Worm (Caenorhabditis elegans): ENCODE measurements around the gene F20E11.7.

Gene F20E11.7

ce11 chrV:17508493-17508892, 44.1 kb downstream of the F20E11.7 start, which contains the start of gene srw-32:
TSS of gene srw-32 (plus strand) at chrV:17508793.
- no peak for TF ChIP-seq fos-1 (tag; optimal IDR thresholded peaks at IDR 0.05)
- no peak for TF ChIP-seq Y75B8A.6 (GFP tag; IDR thresholded peaks at IDR 0.05)
- TF ChIP-seq mep-1 (tag; optimal IDR thresholded peaks at IDR 0.05) = no peak
- no peak for TF ChIP-seq dmd-8 (GFP tag; IDR thresholded peaks at IDR 0.05)
- no peak for TF ChIP-seq ctbp-1 (GFP tag; IDR thresholded peaks at IDR 0.05)
- no peak for TF ChIP-seq daf-16 (GFP tag; optimal IDR thresholded peaks at IDR 0.05)
- TF ChIP-seq daf-16 (tag; optimal IDR thresholded peaks at IDR 0.05) = no peak
- no peak for TF ChIP-seq duxl-1 (tag; optimal IDR thresholded peaks at IDR 0.05; ENCODE audit: poor library complexity)
- no peak for TF ChIP-seq lin-39 (tag; optimal IDR thresholded peaks at IDR 0.05)
- TF ChIP-seq lir-3 (tag; optimal IDR thresholded peaks at IDR 0.05) = no peak
- no peak for TF ChIP-seq php-3 (GFP tag; IDR thresholded peaks at IDR 0.05)

DNA sequence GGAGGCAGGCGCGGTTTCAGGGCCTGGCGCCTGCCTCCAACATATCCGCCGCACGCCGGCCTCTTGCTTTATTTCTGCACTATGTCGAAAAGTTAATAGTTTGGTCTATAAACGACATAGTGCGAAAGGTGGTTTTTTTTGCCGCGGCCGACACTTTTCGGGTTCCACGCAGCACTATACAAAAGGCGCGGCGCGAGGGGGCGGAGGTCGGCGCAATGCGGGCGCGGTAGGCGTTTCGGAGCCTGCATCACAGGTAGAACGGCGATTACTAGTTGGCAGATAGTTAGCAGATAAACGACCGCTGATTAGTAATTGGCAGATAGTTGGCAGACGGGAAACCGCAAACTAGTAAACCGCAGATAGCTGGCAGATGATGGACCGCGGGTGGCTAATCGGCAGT, 48.4 kb downstream of the F20E11.7 start:
- TF ChIP-seq snpc-4 (tag; optimal IDR thresholded peaks at IDR 0.05) (no peak), sdz-12 (GFP tag; optimal IDR thresholded peaks at IDR 0.05) (no peak), duxl-1 (tag; optimal IDR thresholded peaks at IDR 0.05; ENCODE audit: poor library complexity) (no peak), zfp-3 (GFP tag; conservative IDR thresholded peaks at IDR 0.05) (no peak), tag-97 (GFP tag; IDR thresholded peaks at IDR 0.05) (no peak), dmd-9 (GFP tag; IDR thresholded peaks at IDR 0.05) (no peak), set-16 (GFP tag; IDR thresholded peaks at IDR 0.05) (peak; percentile 67)

DNA sequence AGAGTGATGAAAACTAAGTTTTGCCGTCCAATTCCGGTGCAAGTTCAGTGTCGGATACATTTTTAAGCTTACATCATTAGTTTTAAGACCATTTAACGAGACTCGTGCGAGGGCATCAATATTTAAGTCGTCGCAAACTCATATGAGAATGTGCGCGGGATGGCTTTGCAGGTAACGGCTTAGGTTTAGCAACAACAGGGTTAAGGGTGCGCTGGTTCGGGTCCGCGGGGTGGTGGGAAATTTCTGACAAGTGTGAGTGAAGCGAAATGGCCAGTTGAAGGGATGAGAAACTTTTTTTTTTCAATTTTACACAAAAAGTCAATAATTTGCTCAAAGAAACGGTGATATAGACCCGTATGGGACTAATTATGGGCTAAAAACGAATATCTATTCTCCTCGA, 49.5 kb downstream of the F20E11.7 start:
- TF ChIP-seq Y48G9A.11 (GFP tag; IDR thresholded peaks at IDR 0.05) (no peak), F49E8.2 (tag; optimal IDR thresholded peaks at IDR 0.05; ENCODE audit: borderline replicate concordance) (no peak), lin-13 (GFP tag; optimal IDR thresholded peaks at IDR 0.05) (no peak), unc-130 (GFP tag; optimal IDR thresholded peaks at IDR 0.05) (no peak), dmd-8 (GFP tag; IDR thresholded peaks at IDR 0.05) (no peak), vab-7 (GFP tag; IDR thresholded peaks at IDR 0.05) (0 out of 2 replicates have a peak, but pooled peaks have one; percentile 26), pha-4 (GFP tag; IDR thresholded peaks at IDR 0.05) (no peak), pha-4 (tag; optimal IDR thresholded peaks at IDR 0.05) (no peak), lim-7 (GFP tag; IDR thresholded peaks at IDR 0.05) (peak; percentile 28; the same call in 1 of the 2 replicates), lir-3 (tag; optimal IDR thresholded peaks at IDR 0.05) (no peak), snpc-1.2 (GFP tag; IDR thresholded peaks at IDR 0.05) (no peak), nhr-102 (tag; optimal IDR thresholded peaks at IDR 0.05) (no peak), mxl-2 (GFP tag; conservative IDR thresholded peaks at IDR 0.05) (no peak), skn-1 (tag; optimal IDR thresholded peaks at IDR 0.05) (no peak), ztf-7 (tag; optimal IDR thresholded peaks at IDR 0.05) (no peak), F44E2.7 (GFP tag; IDR thresholded peaks at IDR 0.05) (no peak)
